Fruit fly (Drosophila melanogaster): ENCODE measurements around the gene Best4.

Gene Best4

DNA sequence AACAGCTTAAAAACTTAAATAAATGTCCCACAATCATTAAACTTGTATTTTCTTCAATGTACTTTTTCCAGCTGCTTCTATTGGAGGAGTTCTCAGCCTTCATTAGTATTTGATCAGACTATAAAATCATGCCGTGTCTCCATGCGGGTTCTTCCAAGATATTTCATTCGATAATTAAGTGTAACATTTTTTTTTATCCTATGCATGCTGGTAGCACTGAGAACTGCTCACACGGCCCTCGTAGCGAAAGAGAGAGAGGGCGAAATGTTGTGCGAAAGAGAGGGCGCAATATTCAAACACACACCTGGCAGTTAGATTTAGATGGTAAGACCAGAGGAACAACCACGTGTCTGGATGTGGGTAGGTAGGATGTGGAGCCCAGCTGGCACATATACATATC is 26.7 kb downstream of the Best4 start:
- no peak for TF ChIP-seq noc (tag; optimal IDR thresholded peaks at IDR 0.05)

DNA sequence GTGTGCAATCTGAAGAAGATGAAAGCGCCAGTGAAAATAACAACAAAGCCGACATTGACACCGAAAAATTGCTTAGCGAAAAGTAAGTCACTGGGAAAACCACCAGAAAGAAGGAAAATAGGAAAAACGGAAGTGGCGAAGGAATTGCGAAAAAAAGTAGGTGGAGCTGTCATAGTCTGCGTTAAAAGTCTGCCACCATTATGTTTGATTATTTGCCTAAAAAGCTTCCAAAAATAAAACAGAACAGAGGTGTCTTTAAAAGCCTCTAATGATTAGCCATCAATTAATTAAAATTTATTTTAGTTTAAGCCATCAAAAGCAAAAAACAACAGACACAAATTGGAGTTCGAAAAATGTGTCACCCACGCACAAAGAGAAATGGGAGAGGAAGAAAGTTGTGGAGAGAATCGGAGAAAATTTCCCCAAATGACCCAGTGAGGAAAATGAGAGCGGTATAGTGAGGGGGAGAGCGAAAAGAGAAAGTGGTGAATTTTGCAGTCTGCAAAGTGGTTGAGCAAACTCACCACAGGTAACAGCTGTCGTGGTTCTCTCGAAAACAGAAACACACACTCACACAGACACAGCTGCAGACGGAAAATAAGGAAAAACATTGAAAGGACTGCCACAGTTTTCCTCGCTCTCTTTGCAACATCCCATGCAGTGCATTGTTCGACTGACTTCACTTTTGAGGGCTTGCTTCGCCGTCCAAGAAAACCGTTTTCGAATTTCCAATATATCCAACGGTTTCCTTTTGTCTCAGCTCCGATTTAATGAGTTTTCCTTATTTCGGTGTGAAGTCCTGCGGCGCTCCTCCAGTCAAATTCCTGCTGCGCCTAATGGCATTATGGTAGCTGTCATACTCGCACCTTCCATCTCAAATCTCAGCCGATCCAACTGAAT is 30.8 kb downstream of the Best4 start:
- TF ChIP-seq noc (tag; optimal IDR thresholded peaks at IDR 0.05): no peak

DNA sequence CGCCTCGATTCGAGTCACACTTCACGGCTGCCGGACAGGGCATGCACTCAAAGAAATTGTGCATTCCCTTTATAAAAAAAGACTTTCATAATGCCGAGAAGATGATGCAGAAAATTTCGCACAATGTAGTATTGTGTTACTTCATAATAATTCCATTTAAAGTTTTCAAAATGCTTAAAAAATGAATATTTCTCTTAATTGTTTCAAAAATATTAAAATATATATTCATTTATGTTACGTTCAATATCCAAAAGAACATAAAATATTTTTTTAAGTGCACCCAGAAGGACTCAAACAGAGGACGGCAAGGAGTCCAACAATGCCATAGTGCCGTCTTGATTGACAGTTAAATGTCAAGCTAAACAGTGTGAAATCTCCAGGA is 31.4 kb downstream of the Best4 start:
- no peak for TF ChIP-seq noc (tag; optimal IDR thresholded peaks at IDR 0.05)

DNA sequence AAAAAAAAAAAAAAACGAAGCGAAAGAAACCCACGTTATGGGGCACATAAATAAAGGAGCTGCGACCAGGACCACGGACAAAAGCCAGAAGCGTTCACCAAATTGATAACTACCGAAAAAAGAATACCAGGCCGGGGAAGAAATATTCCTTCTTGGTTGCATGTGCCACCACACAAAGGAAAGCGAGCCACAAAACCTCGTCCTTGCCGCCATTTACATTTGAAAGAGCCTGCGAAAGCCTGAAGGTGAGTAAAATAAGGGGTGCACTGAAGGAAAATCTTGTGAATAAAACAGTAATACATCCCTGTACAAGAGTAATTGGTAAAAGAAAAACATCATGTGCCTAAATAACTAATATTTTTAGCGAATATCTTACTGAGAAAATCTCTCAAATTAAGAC is 35.9 kb downstream of the Best4 start:
- no peak for TF ChIP-seq noc (tag; optimal IDR thresholded peaks at IDR 0.05)

DNA sequence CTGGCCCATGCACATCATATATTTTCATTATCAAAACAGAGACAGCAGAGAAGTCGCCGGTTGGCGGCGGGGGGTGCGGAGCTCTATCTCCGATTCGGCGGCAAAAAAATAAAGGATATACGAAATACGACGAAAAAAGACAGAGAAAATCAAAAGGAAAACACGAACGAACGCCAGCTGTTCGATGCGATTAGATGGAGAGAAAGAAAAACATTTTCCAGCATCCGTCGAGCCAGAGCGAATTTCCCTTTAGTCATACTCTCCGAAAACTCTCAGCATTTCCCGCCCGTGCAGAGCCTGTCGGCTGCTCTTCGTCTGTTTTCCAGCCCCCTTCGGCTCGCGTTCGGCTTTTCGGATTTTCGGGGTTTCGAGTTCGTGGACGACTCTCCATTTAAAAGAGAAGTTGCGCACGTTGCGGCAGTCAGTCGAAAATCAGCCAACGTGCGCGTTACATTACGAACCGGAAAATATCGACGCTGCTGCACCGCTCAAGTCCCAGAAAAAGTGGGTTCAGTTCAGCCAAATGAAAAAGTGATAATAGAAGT is 37.6 kb downstream of the Best4 start, which contains the start of gene Toll-6:
Toll-6 (plus strand) TSS at position 416 of the 545 bp plus-strand sequence.
- no peak for TF ChIP-seq noc (tag; optimal IDR thresholded peaks at IDR 0.05)

DNA sequence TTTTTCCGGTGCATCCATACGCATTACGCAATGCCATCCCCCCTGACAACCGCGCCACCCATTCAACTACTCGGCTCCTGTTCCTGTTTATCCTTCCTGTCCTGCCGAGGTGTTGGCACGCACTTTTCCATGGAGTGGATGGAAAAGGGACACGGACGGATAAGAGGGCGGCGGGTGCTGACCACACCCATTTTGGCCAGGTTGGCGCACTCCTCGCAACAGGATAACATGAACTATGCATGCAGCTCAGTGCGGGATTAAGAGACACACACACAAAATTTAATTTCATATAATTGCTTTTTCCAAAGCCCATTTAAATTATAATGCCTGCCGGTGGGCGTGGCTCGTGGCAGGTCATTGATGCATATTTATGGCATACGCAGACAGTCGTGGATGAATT is 46.2 kb downstream of the Best4 start:
- TF ChIP-seq noc (tag; optimal IDR thresholded peaks at IDR 0.05): no peak

DNA sequence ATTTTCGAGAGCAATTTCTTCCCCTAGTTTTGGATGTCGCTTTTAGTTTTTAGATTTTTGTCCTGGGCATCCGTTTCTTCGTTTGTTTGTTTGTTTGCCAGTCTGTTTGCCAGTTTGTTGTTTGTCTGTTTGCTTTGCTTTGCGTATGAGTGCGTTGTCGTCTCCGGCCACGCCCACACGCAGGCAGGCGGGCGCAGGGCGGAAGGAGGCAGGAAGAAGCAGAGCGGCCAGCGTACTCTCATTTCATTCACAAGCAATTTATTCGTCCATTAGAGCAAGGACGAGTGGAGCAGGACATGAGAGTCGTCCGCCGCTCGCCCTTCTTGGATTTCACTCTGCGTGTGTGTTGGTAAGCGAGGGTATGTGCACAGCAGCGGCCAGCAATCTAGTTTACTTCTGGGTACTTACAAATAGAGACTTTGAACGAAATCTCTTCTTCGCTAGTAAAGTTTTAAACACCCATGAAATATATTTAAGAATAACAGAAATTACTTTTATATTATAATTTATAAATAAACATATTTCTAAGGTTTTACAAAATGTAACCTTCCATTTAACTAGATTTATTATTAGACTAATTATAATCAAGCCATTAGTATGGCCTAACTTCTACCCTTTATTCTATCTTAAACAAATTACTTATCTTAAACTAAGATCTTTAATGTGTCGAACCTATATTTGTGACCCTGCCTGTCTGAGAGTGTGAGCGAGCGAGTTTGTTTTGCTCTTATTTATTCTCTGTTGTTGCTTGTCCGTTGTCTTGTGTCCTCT is 49.1 kb downstream of the Best4 start:
- TF ChIP-seq noc (tag; optimal IDR thresholded peaks at IDR 0.05): no peak

DNA sequence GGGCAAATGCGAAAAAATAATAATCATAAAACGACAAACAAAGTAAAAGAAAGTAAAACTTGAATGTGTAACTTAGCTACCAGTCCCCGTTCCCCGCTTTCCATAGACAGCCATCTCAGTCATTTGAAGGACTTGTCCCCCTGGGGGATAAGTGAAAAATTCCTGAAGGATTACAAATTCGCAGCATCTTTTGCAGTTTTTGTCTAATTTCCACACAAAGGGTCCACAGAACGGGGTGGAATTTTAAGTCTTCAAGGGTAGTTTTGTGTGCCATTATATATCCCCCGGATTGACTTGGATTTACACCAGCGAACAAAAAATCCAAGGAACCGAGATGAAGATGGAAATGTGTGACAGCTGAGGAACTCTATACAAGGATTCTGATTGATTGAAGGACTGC is 50.0 kb downstream of the Best4 start:
- TF ChIP-seq noc (tag; optimal IDR thresholded peaks at IDR 0.05): no peak
